Worm (Caenorhabditis elegans): ENCODE data around the gene hlh-34.
A peak's percentile ranks its signal among the peaks of the same experiment; 100 is the strongest.

hlh-34 gene

DNA sequence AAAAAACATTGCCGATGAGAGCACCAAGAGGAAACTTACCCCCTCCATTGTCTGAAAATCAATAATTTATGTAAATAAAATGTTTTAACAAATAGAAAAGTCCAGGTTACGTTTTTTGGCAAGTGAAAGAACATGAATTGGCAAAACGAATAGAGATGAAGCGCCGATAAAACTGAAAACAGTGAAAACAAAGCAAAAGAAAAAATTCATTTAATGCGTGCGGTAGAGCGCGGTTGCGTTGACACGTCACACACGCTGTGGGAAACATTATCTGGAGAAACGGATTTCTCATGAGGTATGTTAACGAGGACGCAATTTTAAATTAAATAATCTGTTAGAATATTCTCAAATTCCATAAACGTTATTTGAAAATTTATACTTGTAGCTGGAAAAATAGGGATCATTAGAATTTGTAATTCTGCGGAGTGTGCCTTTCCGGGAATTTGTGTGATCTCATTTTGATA is 8.1 kb upstream of the hlh-34 start, which contains the start of gene zipt-9 (continued):
- TF ChIP-seq ceh-28 (tag; optimal IDR thresholded peaks at IDR 0.05): no peak
- TF ChIP-seq F10B5.3 (tag; optimal IDR thresholded peaks at IDR 0.05): no peak
- no peak for TF ChIP-seq nhr-10 (tag; optimal IDR thresholded peaks at IDR 0.05)
- no peak for TF ChIP-seq F26F4.8 (GFP tag; conservative IDR thresholded peaks at IDR 0.05)
- no peak for TF ChIP-seq ceh-82 (tag; optimal IDR thresholded peaks at IDR 0.05)
- no peak for TF ChIP-seq nhr-42 (GFP tag; IDR thresholded peaks at IDR 0.05)
- TF ChIP-seq hlh-30 (tag; optimal IDR thresholded peaks at IDR 0.05; ENCODE audit: insufficient read depth): no peak
- no peak for TF ChIP-seq nhr-111 (GFP tag; optimal IDR thresholded peaks at IDR 0.05)
- TF ChIP-seq nhr-102 (tag; optimal IDR thresholded peaks at IDR 0.05): no peak
- TF ChIP-seq ctbp-1 (GFP tag; IDR thresholded peaks at IDR 0.05): no peak
- no peak for TF ChIP-seq dmd-8 (GFP tag; IDR thresholded peaks at IDR 0.05)
- no peak for TF ChIP-seq mdl-1 (tag; optimal IDR thresholded peaks at IDR 0.05)
- TF ChIP-seq Y105C5A.15 (GFP tag; IDR thresholded peaks at IDR 0.05): no peak
- TF ChIP-seq snpc-1.2 (GFP tag; IDR thresholded peaks at IDR 0.05): no peak
- 0 out of 2 replicates have a peak, but pooled peaks have one; percentile 51 for TF ChIP-seq ceh-44 (GFP tag; IDR thresholded peaks at IDR 0.05)
- TF ChIP-seq lin-38 (GFP tag; IDR thresholded peaks at IDR 0.05): peak; percentile 97
- TF ChIP-seq dmd-9 (GFP tag; IDR thresholded peaks at IDR 0.05): peak; percentile 46; the same call in 1 of the 2 replicates
- peak in 1 of 2 experiments; percentile 88 for TF ChIP-seq hif-1 (tag; optimal IDR thresholded peaks at IDR 0.05)
- TF ChIP-seq hlh-11 (tag; optimal IDR thresholded peaks at IDR 0.05): peak; percentile 56
- no peak for TF ChIP-seq daf-8 (GFP tag; IDR thresholded peaks at IDR 0.05)
- TF ChIP-seq gei-8 (GFP tag; optimal IDR thresholded peaks at IDR 0.05): no peak
- TF ChIP-seq Y48G9A.11 (GFP tag; IDR thresholded peaks at IDR 0.05): no peak
- no peak for TF ChIP-seq lin-39 (tag; optimal IDR thresholded peaks at IDR 0.05)
- peak; percentile 62 for TF ChIP-seq ces-1 (GFP tag; optimal IDR thresholded peaks at IDR 0.05)
- 0 out of 2 replicates have a peak, but pooled peaks have one; percentile 49 for TF ChIP-seq ceh-20 (GFP tag; IDR thresholded peaks at IDR 0.05)
- TF ChIP-seq ZK546.5 (tag; optimal IDR thresholded peaks at IDR 0.05): no peak
- no peak for TF ChIP-seq daf-19 (GFP tag; conservative IDR thresholded peaks at IDR 0.05)
- no peak for TF ChIP-seq unc-39 (tag; optimal IDR thresholded peaks at IDR 0.05)
- no peak for TF ChIP-seq tag-97 (GFP tag; IDR thresholded peaks at IDR 0.05)
- TF ChIP-seq zag-1 (tag; optimal IDR thresholded peaks at IDR 0.05): no peak
- TF ChIP-seq nhr-77 (tag; optimal IDR thresholded peaks at IDR 0.05): peak; percentile 56
- no peak for TF ChIP-seq nhr-41 (GFP tag; IDR thresholded peaks at IDR 0.05)
- TF ChIP-seq spr-3 (GFP tag; optimal IDR thresholded peaks at IDR 0.05): no peak
- TF ChIP-seq ceh-62 (tag; optimal IDR thresholded peaks at IDR 0.05): no peak
- TF ChIP-seq Y5F2A.4 (GFP tag; optimal IDR thresholded peaks at IDR 0.05): no peak
- peak; percentile 24 for TF ChIP-seq lin-15B (tag; optimal IDR thresholded peaks at IDR 0.05)
- no peak for TF ChIP-seq D1046.2 (GFP tag; IDR thresholded peaks at IDR 0.05)
- no peak for TF ChIP-seq F44E2.7 (GFP tag; IDR thresholded peaks at IDR 0.05)
- peak in 1 of 2 experiments; percentile 84 for TF ChIP-seq unc-62 (GFP tag; optimal IDR thresholded peaks at IDR 0.05 in 1 of 2)
- TF ChIP-seq unc-62 (tag; optimal IDR thresholded peaks at IDR 0.05): no peak
- peak; percentile 46 for TF ChIP-seq lin-13 (GFP tag; optimal IDR thresholded peaks at IDR 0.05)
- TF ChIP-seq jun-1 (tag; optimal IDR thresholded peaks at IDR 0.05): peak; percentile 1
- peak; percentile 89 for TF ChIP-seq nhr-6 (tag; optimal IDR thresholded peaks at IDR 0.05)
- TF ChIP-seq nhr-28 (tag; optimal IDR thresholded peaks at IDR 0.05): no peak
- no peak for TF ChIP-seq tra-1 (GFP tag; IDR thresholded peaks at IDR 0.05)
- TF ChIP-seq nhr-237 (tag; optimal IDR thresholded peaks at IDR 0.05): no peak
- TF ChIP-seq ztf-7 (tag; optimal IDR thresholded peaks at IDR 0.05): no peak
- TF ChIP-seq hmg-1.1 (GFP tag; IDR thresholded peaks at IDR 0.05): peak; percentile 62; the same call in 1 of the 2 replicates
- TF ChIP-seq lin-1 (GFP tag; IDR thresholded peaks at IDR 0.05): 0 out of 2 replicates have a peak, but pooled peaks have one; percentile 46
- TF ChIP-seq F49E8.2 (tag; optimal IDR thresholded peaks at IDR 0.05; ENCODE audit: borderline replicate concordance): no peak
- TF ChIP-seq lim-7 (GFP tag; IDR thresholded peaks at IDR 0.05): no peak
- TF ChIP-seq nhr-25 (tag; optimal IDR thresholded peaks at IDR 0.05; ENCODE audit: borderline replicate concordance, insufficient read depth): no peak
